Fruit fly (Drosophila melanogaster): ENCODE results near the gene Irk3.

Irk3 gene

DNA sequence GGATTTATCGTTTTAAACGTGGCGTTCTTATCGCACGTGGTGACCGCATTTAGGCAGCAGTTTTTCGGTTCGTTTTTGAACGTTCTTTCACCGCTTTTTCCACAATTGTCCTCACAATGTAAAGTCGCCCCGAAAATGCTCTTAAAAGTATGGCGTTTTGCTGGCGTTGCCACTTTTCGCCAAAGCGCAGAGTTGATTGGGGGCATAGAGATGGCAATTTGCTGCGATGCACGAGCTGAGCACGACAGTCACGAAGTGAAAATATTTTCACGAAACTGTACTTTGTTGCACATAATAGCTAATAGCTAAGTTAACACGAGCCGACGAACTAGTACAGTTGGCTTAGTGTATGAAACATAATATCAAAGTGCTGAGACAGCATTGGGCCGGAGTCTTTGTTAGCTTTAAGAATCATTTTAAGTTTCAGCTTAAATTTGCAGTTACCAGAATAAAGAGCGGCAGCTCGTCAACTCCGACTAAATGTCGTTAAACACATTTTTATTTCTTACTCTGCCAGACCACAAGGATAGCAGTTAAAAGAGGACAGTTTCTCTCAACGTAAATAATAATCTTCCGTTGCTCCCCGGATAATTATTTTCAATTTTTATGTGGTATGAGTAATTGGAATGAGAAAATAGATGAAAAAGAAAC, 24.8 kb downstream of the Irk3 start, which contains the start of gene msl-1 (continued):
- no peak for TF ChIP-seq CG30431 (GFP tag; optimal IDR thresholded peaks at IDR 0.05)
- TF ChIP-seq CG10654 (GFP tag; optimal IDR thresholded peaks at IDR 0.05): no peak
- TF ChIP-seq crc (GFP tag; optimal IDR thresholded peaks at IDR 0.05): no peak
- no peak for TF ChIP-seq CG17385 (GFP tag; optimal IDR thresholded peaks at IDR 0.05)
- no peak for TF ChIP-seq ewg (GFP tag; optimal IDR thresholded peaks at IDR 0.05)
- no peak for TF ChIP-seq Trl (optimal IDR thresholded peaks at IDR 0.05)
- TF ChIP-seq Trl (GFP tag; optimal IDR thresholded peaks at IDR 0.05): peak; percentile 15
- TF ChIP-seq CG11723 (GFP tag; optimal IDR thresholded peaks at IDR 0.05): no peak
- no peak for TF ChIP-seq Atf6 (GFP tag; IDR thresholded peaks at IDR 0.05)
- TF ChIP-seq CG13123 (GFP tag; optimal IDR thresholded peaks at IDR 0.05): no peak
- TF ChIP-seq CG3838 (GFP tag; optimal IDR thresholded peaks at IDR 0.05): no peak
- no peak for TF ChIP-seq pb (GFP tag; optimal IDR thresholded peaks at IDR 0.05)
- TF ChIP-seq ssp (GFP tag; IDR thresholded peaks at IDR 0.05): peak; percentile 26; the same call in 1 of the 2 replicates
- no peak for TF ChIP-seq CG10274 (GFP tag; optimal IDR thresholded peaks at IDR 0.05)
- TF ChIP-seq GATAe (GFP tag; conservative IDR thresholded peaks at IDR 0.05): no peak
- TF ChIP-seq nmo (GFP tag; optimal IDR thresholded peaks at IDR 0.05): peak; percentile 43
- TF ChIP-seq H2.0 (GFP tag; IDR thresholded peaks at IDR 0.05): peak; percentile 51; the same call in 1 of the 2 replicates
- TF ChIP-seq CG10321 (GFP tag; IDR thresholded peaks at IDR 0.05): no peak
- peak; percentile 34 for TF ChIP-seq sens (GFP tag)
- no peak for TF ChIP-seq trh (GFP tag; optimal IDR thresholded peaks at IDR 0.05)
- TF ChIP-seq ap (GFP tag; IDR thresholded peaks at IDR 0.05): no peak
- peak; percentile 59 for TF ChIP-seq CG2120 (GFP tag; optimal IDR thresholded peaks at IDR 0.05)
- peak; percentile 98 for TF ChIP-seq Bgb (GFP tag; IDR thresholded peaks at IDR 0.05; ENCODE audit: partially characterized antibody)
- no peak for TF ChIP-seq ftz-f1 (GFP tag; optimal IDR thresholded peaks at IDR 0.05)
- peak; percentile 98 for TF ChIP-seq bbx (GFP tag; IDR thresholded peaks at IDR 0.05; ENCODE audit: partially characterized antibody)
- TF ChIP-seq CG7556 (GFP tag; optimal IDR thresholded peaks at IDR 0.05): no peak
- no peak for TF ChIP-seq CG11560 (tag; IDR thresholded peaks at IDR 0.05)
- TF ChIP-seq Ets97D (GFP tag; optimal IDR thresholded peaks at IDR 0.05): peak; percentile 75
- no peak for TF ChIP-seq CG43689 (GFP tag; IDR thresholded peaks at IDR 0.05)
- no peak for TF ChIP-seq Hmx (GFP tag; optimal IDR thresholded peaks at IDR 0.05)
- no peak for TF ChIP-seq CG3065 (GFP tag; optimal IDR thresholded peaks at IDR 0.05)
- TF ChIP-seq ham (GFP tag; IDR thresholded peaks at IDR 0.05): no peak
- peak; percentile 27; the same call in 1 of the 2 replicates for TF ChIP-seq Poxn (GFP tag; IDR thresholded peaks at IDR 0.05)
- TF ChIP-seq trem (tag; optimal IDR thresholded peaks at IDR 0.05): peak; percentile 88
- TF ChIP-seq Rx (GFP tag; IDR thresholded peaks at IDR 0.05): no peak
- no peak for TF ChIP-seq Doc2 (GFP tag; IDR thresholded peaks at IDR 0.05)
- TF ChIP-seq cato (GFP tag; optimal IDR thresholded peaks at IDR 0.05; ENCODE audit: borderline replicate concordance): no peak
- TF ChIP-seq CG15514 (GFP tag; optimal IDR thresholded peaks at IDR 0.05): peak; percentile 77
- peak; percentile 12 for TF ChIP-seq CG17802 (tag; optimal IDR thresholded peaks at IDR 0.05)
- no peak for TF ChIP-seq Camta (GFP tag; optimal IDR thresholded peaks at IDR 0.05)
- TF ChIP-seq nerfin-1 (tag; optimal IDR thresholded peaks at IDR 0.05): no peak
- no peak for TF ChIP-seq bab2 (GFP tag; optimal IDR thresholded peaks at IDR 0.05)
- no peak for TF ChIP-seq Eip74EF (GFP tag; optimal IDR thresholded peaks at IDR 0.05)
- TF ChIP-seq CG1647 (GFP tag; optimal IDR thresholded peaks at IDR 0.05): peak; percentile 35
- no peak for TF ChIP-seq nom (GFP tag; optimal IDR thresholded peaks at IDR 0.05)
- no peak for TF ChIP-seq CG15601 (tag; optimal IDR thresholded peaks at IDR 0.05)
- TF ChIP-seq salm (tag; optimal IDR thresholded peaks at IDR 0.05): no peak
- TF ChIP-seq Optix (GFP tag; IDR thresholded peaks at IDR 0.05): no peak
- TF ChIP-seq CG2678 (tag; optimal IDR thresholded peaks at IDR 0.05): no peak
- TF ChIP-seq fd102C (GFP tag; optimal IDR thresholded peaks at IDR 0.05): no peak
- no peak for TF ChIP-seq Sox102F (GFP tag; optimal IDR thresholded peaks at IDR 0.05)

Data from whole organism, embryonic.